Fruit fly (Drosophila melanogaster): ENCODE data around the gene CG4849.

CG4849 gene

DNA sequence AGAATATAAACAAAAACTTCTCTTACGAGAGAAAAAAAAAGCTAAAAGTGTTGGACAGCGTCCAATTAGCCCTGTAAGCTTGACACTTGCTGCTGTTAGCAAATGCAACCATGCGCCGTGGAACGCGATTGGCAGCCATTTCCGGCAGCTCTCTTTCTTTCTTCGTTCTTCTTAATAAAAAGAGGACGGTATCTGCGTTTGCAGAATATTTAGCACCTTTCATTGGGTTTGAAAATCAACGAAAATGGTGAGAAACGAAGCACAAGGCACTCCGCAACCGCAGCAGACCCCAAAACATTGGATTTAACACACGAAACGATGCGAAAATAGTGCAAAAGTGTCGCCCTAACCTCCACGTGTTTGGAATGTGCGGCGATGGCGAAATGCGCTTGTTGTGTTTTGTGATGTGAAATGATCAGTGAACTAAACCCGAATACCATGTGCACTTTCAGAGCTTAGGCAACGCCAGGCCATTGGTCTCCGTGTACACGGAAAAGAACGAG lies 40.5 kb upstream of the CG4849 start, which contains the start of gene RpL4 (continued):
- TF ChIP-seq trh (GFP tag; optimal IDR thresholded peaks at IDR 0.05) (peak; percentile 84), CG1529 (GFP tag; optimal IDR thresholded peaks at IDR 0.05) (peak; percentile 78), CG33213 (GFP tag; optimal IDR thresholded peaks at IDR 0.05) (peak; percentile 98), Lim3 (GFP tag; IDR thresholded peaks at IDR 0.05) (no peak), CG13296 (GFP tag; optimal IDR thresholded peaks at IDR 0.05) (peak; percentile 89), CG12104 (GFP tag; optimal IDR thresholded peaks at IDR 0.05) (peak; percentile 85), Rfx (GFP tag; IDR thresholded peaks at IDR 0.05) (peak; percentile 91), ro (GFP tag; IDR thresholded peaks at IDR 0.05) (no peak), br (optimal IDR thresholded peaks at IDR 0.05) (no peak), gcm2 (GFP tag; optimal IDR thresholded peaks at IDR 0.05) (peak; percentile 79), CG13894 (tag; optimal IDR thresholded peaks at IDR 0.05) (peak; percentile 71), CG1792 (GFP tag; optimal IDR thresholded peaks at IDR 0.05) (peak; percentile 65), D19B (GFP tag; optimal IDR thresholded peaks at IDR 0.05) (peak; percentile 51), Ets65A (GFP tag) (peak; percentile 98), CG7556 (GFP tag; optimal IDR thresholded peaks at IDR 0.05) (peak; percentile 67), Mad (GFP tag; optimal IDR thresholded peaks at IDR 0.05) (peak; percentile 79), CG17612 (GFP tag; IDR thresholded peaks at IDR 0.05) (no peak), H15 (GFP tag; IDR thresholded peaks at IDR 0.05) (peak; percentile 74; the same call in 2 of the 3 replicates), zen (tag; optimal IDR thresholded peaks at IDR 0.05) (peak; percentile 45), gem (tag; optimal IDR thresholded peaks at IDR 0.05) (peak; percentile 59), sisA (GFP tag; IDR thresholded peaks at IDR 0.05) (0 out of 2 replicates have a peak, but pooled peaks have one; percentile 11), E2f2 (GFP tag; IDR thresholded peaks at IDR 0.05) (peak; percentile 51), shn (GFP tag; optimal IDR thresholded peaks at IDR 0.05) (peak; percentile 77), Abd-B (GFP tag; optimal IDR thresholded peaks at IDR 0.05) (no peak), jigr1 (GFP tag; IDR thresholded peaks at IDR 0.05) (no peak), Rx (GFP tag; IDR thresholded peaks at IDR 0.05) (peak; percentile 77), CG6765 (GFP tag; optimal IDR thresholded peaks at IDR 0.05) (peak; percentile 93), disco-r (GFP tag; optimal IDR thresholded peaks at IDR 0.05) (peak; percentile 74), CG12155 (GFP tag; optimal IDR thresholded peaks at IDR 0.05) (peak; percentile 51), mirr (GFP tag; optimal IDR thresholded peaks at IDR 0.05) (peak; percentile 85), NFAT (GFP tag; IDR thresholded peaks at IDR 0.05) (peak; percentile 79), CG32772 (GFP tag; IDR thresholded peaks at IDR 0.05) (peak; percentile 42; the same call in 1 of the 2 replicates), nmo (GFP tag; optimal IDR thresholded peaks at IDR 0.05) (peak; percentile 71), CG10209 (GFP tag; optimal IDR thresholded peaks at IDR 0.05) (peak; percentile 91), pfk (GFP tag; optimal IDR thresholded peaks at IDR 0.05) (peak; percentile 83), Blimp-1 (GFP tag; optimal IDR thresholded peaks at IDR 0.05) (peak; percentile 31), Myb (GFP tag; optimal IDR thresholded peaks at IDR 0.05) (peak; percentile 43), CG9437 (GFP tag; optimal IDR thresholded peaks at IDR 0.05) (peak; percentile 88), wor (GFP tag; IDR thresholded peaks at IDR 0.05) (no peak; the same call in 1 of the 2 replicates), ranshi (GFP tag; IDR thresholded peaks at IDR 0.05) (peak; percentile 77), Spps (tag; optimal IDR thresholded peaks at IDR 0.05) (no peak), CG4424 (GFP tag; optimal IDR thresholded peaks at IDR 0.05) (peak; percentile 78), CG6791 (GFP tag; IDR thresholded peaks at IDR 0.05; ENCODE audit: partially characterized antibody) (no peak), Stat92E (GFP tag; optimal IDR thresholded peaks at IDR 0.05) (no peak), rib (GFP tag; IDR thresholded peaks at IDR 0.05) (no peak), chn (GFP tag; optimal IDR thresholded peaks at IDR 0.05) (peak; percentile 68), CG6254 (GFP tag; optimal IDR thresholded peaks at IDR 0.05) (peak; percentile 60), cad (GFP tag; optimal IDR thresholded peaks at IDR 0.05) (no peak), CG12236 (GFP tag; optimal IDR thresholded peaks at IDR 0.05) (peak; percentile 60), CG2712 (tag; optimal IDR thresholded peaks at IDR 0.05) (peak; percentile 40), CG14860 (GFP tag; IDR thresholded peaks at IDR 0.05; ENCODE audit: partially characterized antibody) (no peak), Optix (GFP tag; IDR thresholded peaks at IDR 0.05) (no peak)
